Worm (Caenorhabditis elegans): ENCODE data around the gene Y57A10A.27.

DNA sequence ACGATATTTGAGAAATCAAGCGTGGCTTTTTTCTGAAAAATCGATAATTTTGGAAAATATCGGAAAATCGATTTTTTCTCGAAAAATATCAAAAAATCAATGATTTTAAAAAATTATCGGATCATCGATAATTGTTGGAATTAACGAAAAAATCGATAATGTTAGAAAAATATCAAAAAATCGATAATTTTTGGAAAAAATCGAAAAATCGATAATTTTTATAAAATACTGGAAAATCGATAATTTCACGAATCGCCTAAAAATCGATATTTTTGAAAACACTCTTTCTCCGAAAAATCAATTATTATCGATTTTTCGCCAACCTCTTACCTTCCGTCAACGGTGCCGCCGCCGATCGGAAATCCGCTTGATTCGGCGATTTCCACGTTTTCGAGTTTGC, 26.4 kb upstream of the Y57A10A.27 start:
- no peak for TF ChIP-seq nhr-237 (tag; optimal IDR thresholded peaks at IDR 0.05)
- TF ChIP-seq lsy-2 (tag; optimal IDR thresholded peaks at IDR 0.05): no peak
- no peak for TF ChIP-seq nhr-21 (tag; optimal IDR thresholded peaks at IDR 0.05)
- no peak for TF ChIP-seq nhr-25 (tag; optimal IDR thresholded peaks at IDR 0.05)

Measured in whole organism, L2 larva.